Worm (Caenorhabditis elegans) whole organism, L1 larva: ENCODE data around the gene spig-9.

Experiments
- C16A3.4 ChIP-seq: fragments of 150-350 bp; optimal IDR thresholded peaks from 2 replicates; lab custom pipeline; 2014; ENCODE audit warnings: missing biosample characterization, missing genetic modification characterization
- ceh-8 ChIP-seq: fragments of 200-800 bp; sonication (Bioruptor generic); optimal IDR thresholded peaks from 2 replicates; lab custom pipeline; 2018; ENCODE audit warnings: mild to moderate bottlenecking, missing genetic modification characterization, moderate library complexity, missing compliant biosample characterization
- dpl-1 ChIP-seq, 3 experiments: fragments of 150-350 bp in 2 of 3; sonication (generic microtip) in 1 of 3; optimal IDR thresholded peaks; 2 replicates each; lab custom pipeline; 2014 to 2017; ENCODE audit warnings: missing biosample characterization in 3 of 3, missing genetic modification characterization in 3 of 3, missing genetic modification reagents in 3 of 3
- lin-15B ChIP-seq: fragments of 150-350 bp; sonication (generic microtip); optimal IDR thresholded peaks from 3 replicates; lab custom pipeline; 2014; ENCODE audit warnings: missing biosample characterization, missing genetic modification characterization
- lsy-2 ChIP-seq, 2 experiments: fragments of 150-350 bp; optimal IDR thresholded peaks; 2 replicates each; lab custom pipeline; 2014; ENCODE audit warnings: missing biosample characterization in 2 of 2, missing genetic modification characterization in 2 of 2
- mep-1 ChIP-seq: fragments of 150-350 bp; optimal IDR thresholded peaks from 2 replicates; lab custom pipeline; 2014; ENCODE audit warnings: missing biosample characterization, missing genetic modification characterization
- nhr-237 ChIP-seq: fragments of 150-350 bp; optimal IDR thresholded peaks from 2 replicates; lab custom pipeline; 2014; ENCODE audit warnings: missing biosample characterization, missing genetic modification characterization
- rnt-1 ChIP-seq: sonication (generic microtip); optimal IDR thresholded peaks from 2 replicates; lab custom pipeline; 2016; ENCODE audit warnings: mild to moderate bottlenecking, missing genetic modification characterization, moderate library complexity, missing compliant biosample characterization
- unc-130 ChIP-seq: fragments of 150-350 bp; optimal IDR thresholded peaks from 2 replicates; lab custom pipeline; 2017; ENCODE audit warnings: missing biosample characterization, missing genetic modification characterization, inconsistent platforms

ce11 chrV:13565781-13566180, 45.9 kb downstream of the spig-9 start, which contains the start of gene slrp-1:
- TF ChIP-seq lin-15B (tag; lab: Kevin White, UChicago) (no peak), lsy-2 (tag; optimal IDR thresholded peaks at IDR 0.05; lab: Kevin White, UChicago) (no peak), unc-130 (tag; lab: Kevin White, UChicago) (no peak), ceh-8 (GFP tag; lab: Kevin White, UChicago) (no peak), rnt-1 (no peak), nhr-237 (no peak), dpl-1 (GFP tag; optimal IDR thresholded peaks at IDR 0.05; lab: Kevin White, UChicago) (no peak), C16A3.4 (tag; lab: Kevin White, UChicago) (no peak), mep-1 (tag; lab: Kevin White, UChicago) (no peak)
